Worm (Caenorhabditis elegans) whole organism, L4/young adult: ENCODE measurements around the gene lsm-1.
A peak's percentile ranks its signal among the peaks of the same experiment; 100 is the strongest.
"Not testable (repeated sequence)": the region's sequence is repeated elsewhere in the genome, so short reads cannot be mapped to it uniquely, and the experiment has no call there.

ENCODE experiments used
- W03F9.2 ChIP-seq: fragments of 150-350 bp; optimal IDR thresholded peaks from 2 replicates; lab custom pipeline; 2014; ENCODE audit warnings: missing biosample characterization, missing genetic modification characterization
- dao-5 ChIP-seq: sonication (generic microtip); optimal IDR thresholded peaks from 2 replicates; lab custom pipeline; 2016; ENCODE audit warnings: missing genotype, missing genetic modification characterization, moderate library complexity, missing compliant biosample characterization
- him-1 ChIP-seq: sonication (generic microtip); optimal IDR thresholded peaks from 2 replicates; lab custom pipeline; 2016; ENCODE audit warnings: missing genotype, missing genetic modification reagents, missing genetic modification characterization, missing compliant biosample characterization

The lsm-1 gene

ce11 chrII:11104162-11104561, 22.6 kb upstream of the lsm-1 start, which contains the start of gene C09H10.9:
Gene C09H10.9, plus strand, starts transcription at chrII:11104462.
- TF ChIP-seq dao-5 (tag; lab: Kevin White, UChicago), result no peak
- TF ChIP-seq him-1 (tag; lab: Kevin White, UChicago), result no peak
- TF ChIP-seq W03F9.2 (tag; lab: Kevin White, UChicago), result no peak

ce11 chrII:11105981-11106711, 20.6 kb upstream of the lsm-1 start, which contains the start of gene nasp-1:
Gene nasp-1, plus strand, starts transcription at chrII:11106612.
- no peak for TF ChIP-seq him-1 (tag; lab: Kevin White, UChicago)
- no peak for TF ChIP-seq dao-5 (tag; lab: Kevin White, UChicago)
- TF ChIP-seq W03F9.2 (tag; lab: Kevin White, UChicago), result peak; percentile 8

ce11 chrII:11107828-11108227, 18.9 kb upstream of the lsm-1 start, which contains the start of gene apc-17:
Gene apc-17, plus strand, starts transcription at chrII:11108128.
- TF ChIP-seq W03F9.2 (tag; lab: Kevin White, UChicago) (no peak), him-1 (tag; lab: Kevin White, UChicago) (no peak), dao-5 (tag; lab: Kevin White, UChicago) (no peak)

- TF ChIP-seq him-1 (tag; lab: Kevin White, UChicago), result no peak
- TF ChIP-seq dao-5 (tag; lab: Kevin White, UChicago), result no peak
- no peak for TF ChIP-seq W03F9.2 (tag; lab: Kevin White, UChicago)
Observed at ce11 chrII:11110419-11110818, 16.3 kb upstream of the lsm-1 start.

ce11 chrII:11111107-11111506, 15.6 kb upstream of the lsm-1 start, which contains the start of gene glb-4:
Gene glb-4, minus strand, starts transcription at chrII:11111207.
- no peak for TF ChIP-seq dao-5 (tag; lab: Kevin White, UChicago)
- TF ChIP-seq him-1 (tag; lab: Kevin White, UChicago), result no peak
- no peak for TF ChIP-seq W03F9.2 (tag; lab: Kevin White, UChicago)

ce11 chrII:11112419-11112818, 14.3 kb upstream of the lsm-1 start, which contains the start of gene mat-2:
Gene mat-2, plus strand, starts transcription at chrII:11112719.
- TF ChIP-seq dao-5 (tag; lab: Kevin White, UChicago), result no peak

- not testable (repeated sequence) for TF ChIP-seq dao-5, him-1, W03F9.2 (tag; lab: Kevin White, UChicago)
Observed at ce11 chrII:11121800-11122199, 5.0 kb upstream of the lsm-1 start, which contains the start of gene W10C6.2. Gene W10C6.2, minus strand, starts transcription at chrII:11121900.

ce11 chrII:11125059-11125594, 1.6 kb upstream of the lsm-1 start:
- TF ChIP-seq W03F9.2 (tag; lab: Kevin White, UChicago), result no peak

- TF ChIP-seq dao-5 (tag; lab: Kevin White, UChicago) (no peak), W03F9.2 (tag; lab: Kevin White, UChicago) (no peak), him-1 (tag; lab: Kevin White, UChicago) (no peak)
Observed at ce11 chrII:11127364-11127763, 614 bp downstream of the lsm-1 start, which contains the start of gene F40F8.1. Gene F40F8.1, plus strand, starts transcription at chrII:11127664.

ce11 chrII:11128989-11129388, 2.2 kb downstream of the lsm-1 start, which contains the start of gene F40F8.3:
Gene F40F8.3, plus strand, starts transcription at chrII:11129289.
- TF ChIP-seq him-1 (tag; lab: Kevin White, UChicago) (no peak), W03F9.2 (tag; lab: Kevin White, UChicago) (no peak), dao-5 (tag; lab: Kevin White, UChicago) (no peak)

ce11 chrII:11129517-11129916, 2.8 kb downstream of the lsm-1 start, which contains the start of gene F40F8.12:
Gene F40F8.12, plus strand, starts transcription at chrII:11129817.
- TF ChIP-seq dao-5 (tag; lab: Kevin White, UChicago), result no peak
- TF ChIP-seq W03F9.2 (tag; lab: Kevin White, UChicago), result no peak
- no peak for TF ChIP-seq him-1 (tag; lab: Kevin White, UChicago)

- TF ChIP-seq W03F9.2 (tag; lab: Kevin White, UChicago) (peak; percentile 4), him-1 (tag; lab: Kevin White, UChicago) (no peak), dao-5 (tag; lab: Kevin White, UChicago) (no peak)
Observed at ce11 chrII:11132542-11132941, 5.8 kb downstream of the lsm-1 start, which contains the start of gene F40F8.11. Gene F40F8.11, minus strand, starts transcription at chrII:11132590.

ce11 chrII:11134828-11135227, 8.1 kb downstream of the lsm-1 start, which contains the start of gene F40F8.5:
Gene F40F8.5, minus strand, starts transcription at chrII:11134928.
- TF ChIP-seq dao-5 (tag; lab: Kevin White, UChicago) (no peak), W03F9.2 (tag; lab: Kevin White, UChicago) (no peak), him-1 (tag; lab: Kevin White, UChicago) (no peak)
